Worm (Caenorhabditis elegans) whole organism, young adult: ENCODE data around the gene F22F4.9.

Experiments used
- B0019.2 ChIP-seq: fragments of 200-800 bp; sonication (Bioruptor generic); conservative IDR thresholded peaks from 2 replicates; pipeline ENCODE4 v1.3.6; 2022; ENCODE audit warnings: missing genetic modification reagents, missing genetic modification characterization, missing compliant biosample characterization
- F33H1.4 ChIP-seq: fragments of 200-800 bp; sonication (Bioruptor generic); IDR thresholded peaks from 2 replicates; pipeline ENCODE4 v1.3.6; 2022; ENCODE audit warnings: missing genetic modification reagents, missing genetic modification characterization, missing compliant biosample characterization
- F57C9.4 ChIP-seq: sonication (generic microtip); optimal IDR thresholded peaks from 2 replicates; lab custom pipeline; 2017; ENCODE audit warnings: mild to moderate bottlenecking, missing genetic modification characterization, missing compliant biosample characterization
- ama-1 ChIP-seq, 3 experiments: fragments of 150-350 bp in 1 of 3; sonication (generic microtip) in 2 of 3; optimal IDR thresholded peaks; 2 replicates each; lab custom pipeline; 2014 to 2018; ENCODE audit warnings: missing biosample characterization in 2 of 3, missing genetic modification characterization in 2 of 3, missing genetic modification reagents in 2 of 3
- ceh-58 ChIP-seq: fragments of 200-800 bp; sonication (Bioruptor generic); IDR thresholded peaks from 2 replicates; pipeline ENCODE4 v1.3.6; 2022; ENCODE audit warnings: missing genetic modification characterization, missing compliant biosample characterization
- nhr-90 ChIP-seq: sonication (generic microtip); optimal IDR thresholded peaks from 2 replicates; lab custom pipeline; 2016; ENCODE audit warnings: missing genotype, mild to moderate bottlenecking, missing genetic modification characterization, missing compliant biosample characterization
- snpc-4 ChIP-seq, 5 experiments: fragments of 150-350 bp in 1 of 5; sonication (generic microtip) in 4 of 5; optimal IDR thresholded peaks; 2 replicates each; lab custom pipeline; 2014 to 2018; ENCODE audit warnings: missing genetic modification characterization in 5 of 5, missing biosample characterization in 3 of 5, antibody characterized with exemption in 2 of 5, mild to moderate bottlenecking in 2 of 5, missing compliant biosample characterization in 2 of 5, missing genotype in 2 of 5, moderate library complexity in 2 of 5, missing genetic modification reagents in 1 of 5
- unc-62 ChIP-seq: fragments of 150-350 bp; optimal IDR thresholded peaks from 2 replicates; lab custom pipeline; 2014; ENCODE audit warnings: missing biosample characterization, missing genetic modification reagents, missing genetic modification characterization

DNA sequence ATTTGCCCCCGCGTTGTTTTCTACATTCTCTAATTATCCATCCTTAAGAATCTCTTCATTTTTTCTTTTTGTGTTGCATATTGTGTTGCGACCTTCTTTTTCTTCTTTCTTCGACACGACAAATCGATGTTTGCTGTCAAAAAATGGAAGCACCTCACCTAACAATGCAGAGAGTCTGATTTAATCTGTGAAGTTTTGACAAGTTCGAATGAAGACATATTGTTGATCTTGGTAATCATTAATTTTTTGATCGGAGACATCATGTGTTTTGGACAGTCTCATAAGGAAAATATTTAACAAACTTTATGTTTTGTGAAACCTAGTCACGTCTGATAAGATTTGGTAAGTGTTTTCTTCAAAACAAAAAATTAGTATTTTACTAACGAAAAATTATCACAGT is 29.8 kb upstream of the F22F4.9 start:
- TF ChIP-seq nhr-90 (tag; lab: Kevin White, UChicago) (no peak), B0019.2 (GFP tag; lab: Robert Waterston, UW) (no peak), snpc-4 (GFP tag; optimal IDR thresholded peaks at IDR 0.05; lab: Kevin White, UChicago) (no peak), snpc-4 (tag; optimal IDR thresholded peaks at IDR 0.05; lab: Kevin White, UChicago) (no peak), ama-1 (optimal IDR thresholded peaks at IDR 0.05; lab: Kevin White, UChicago) (no peak), ama-1 (GFP tag; optimal IDR thresholded peaks at IDR 0.05; lab: Kevin White, UChicago) (no peak), F57C9.4 (no peak), ceh-58 (GFP tag; lab: Robert Waterston, UW) (no peak), unc-62 (GFP tag; lab: Kevin White, UChicago) (no peak), F33H1.4 (no peak)
